Worm (Caenorhabditis elegans): ENCODE measurements around the gene cht-3.

Gene cht-3

DNA sequence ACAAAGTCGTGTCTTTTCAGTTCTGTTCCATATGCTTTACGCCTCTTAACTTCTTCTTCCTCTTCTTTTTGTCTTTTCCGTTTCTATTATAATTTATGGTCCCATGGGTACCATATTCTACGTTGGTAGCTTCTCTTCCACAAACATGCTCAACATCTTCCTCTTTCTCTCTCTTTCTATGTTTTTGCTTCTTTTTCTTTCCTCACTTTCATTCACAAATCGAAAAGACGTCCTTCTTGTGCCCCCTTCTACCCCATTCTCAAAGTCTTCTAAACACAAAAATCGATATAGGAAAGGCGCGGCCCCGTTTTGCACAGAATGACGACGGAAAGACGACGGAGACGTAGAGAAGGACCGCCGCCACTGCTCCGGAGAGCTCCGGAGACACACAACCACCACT lies 44.7 kb upstream of the cht-3 start:
- no peak for TF ChIP-seq aha-1 (tag; optimal IDR thresholded peaks at IDR 0.05)
- no peak for TF ChIP-seq C04F5.9 (tag; optimal IDR thresholded peaks at IDR 0.05)
- no peak for TF ChIP-seq aly-2 (tag; optimal IDR thresholded peaks at IDR 0.05)
- no peak for TF ChIP-seq lin-35 (GFP tag; optimal IDR thresholded peaks at IDR 0.05)
- no peak for TF ChIP-seq dsc-1 (tag; optimal IDR thresholded peaks at IDR 0.05)
- TF ChIP-seq unc-130 (tag; optimal IDR thresholded peaks at IDR 0.05) = no peak
- TF ChIP-seq nhr-28 (tag; optimal IDR thresholded peaks at IDR 0.05) = no peak
- no peak for TF ChIP-seq lin-39 (tag; optimal IDR thresholded peaks at IDR 0.05)
- TF ChIP-seq snu-23 (GFP tag; optimal IDR thresholded peaks at IDR 0.05) = peak; percentile 3
- TF ChIP-seq sox-4 (tag; optimal IDR thresholded peaks at IDR 0.05) = no peak
- no peak for TF ChIP-seq nhr-47 (tag; optimal IDR thresholded peaks at IDR 0.05)
- no peak for TF ChIP-seq egl-13 (tag; optimal IDR thresholded peaks at IDR 0.05)
- TF ChIP-seq unc-98 (GFP tag; IDR thresholded peaks at IDR 0.05) = no peak
- TF ChIP-seq C34B4.2 (tag; optimal IDR thresholded peaks at IDR 0.05) = no peak
- TF ChIP-seq lsy-2 (tag; optimal IDR thresholded peaks at IDR 0.05) = peak in 1 of 2 experiments; percentile 18
- TF ChIP-seq lin-14 (GFP tag; optimal IDR thresholded peaks at IDR 0.05) = peak; percentile 80
- no peak for TF ChIP-seq elt-2 (tag; optimal IDR thresholded peaks at IDR 0.05)
- TF ChIP-seq hlh-4 (tag; optimal IDR thresholded peaks at IDR 0.05) = no peak
- TF ChIP-seq mab-9 (GFP tag; IDR thresholded peaks at IDR 0.05) = 0 out of 2 replicates have a peak, but pooled peaks have one; percentile 46
- TF ChIP-seq fkh-10 (GFP tag; optimal IDR thresholded peaks at IDR 0.05) = peak; percentile 1
- TF ChIP-seq mdl-1 (tag; optimal IDR thresholded peaks at IDR 0.05) = no peak
- no peak for TF ChIP-seq skn-1 (tag; optimal IDR thresholded peaks at IDR 0.05)
- TF ChIP-seq swsn-7 (tag; optimal IDR thresholded peaks at IDR 0.05) = peak; percentile 14
- TF ChIP-seq nhr-85 (tag) = no peak
- TF ChIP-seq ceh-63 (GFP tag; optimal IDR thresholded peaks at IDR 0.05) = no peak
- TF ChIP-seq nhr-84 (tag; optimal IDR thresholded peaks at IDR 0.05) = no peak
- no peak for TF ChIP-seq ama-1 (optimal IDR thresholded peaks at IDR 0.05)
- peak in 1 of 3 experiments; percentile 22 for TF ChIP-seq ceh-82 (tag; optimal IDR thresholded peaks at IDR 0.05)
- TF ChIP-seq egl-27 (tag; optimal IDR thresholded peaks at IDR 0.05) = no peak
- no peak for TF ChIP-seq nhr-90 (tag; optimal IDR thresholded peaks at IDR 0.05; ENCODE audit: poor library complexity)
- TF ChIP-seq ceh-88 (GFP tag; IDR thresholded peaks at IDR 0.05) = no peak
- no peak for TF ChIP-seq ceh-90 (tag; optimal IDR thresholded peaks at IDR 0.05)
- TF ChIP-seq nhr-20 (tag; optimal IDR thresholded peaks at IDR 0.05) = no peak
- no peak for TF ChIP-seq efl-3 (GFP tag; optimal IDR thresholded peaks at IDR 0.05)
- no peak for TF ChIP-seq blmp-1 (tag; optimal IDR thresholded peaks at IDR 0.05)
- TF ChIP-seq zip-4 (GFP tag; optimal IDR thresholded peaks at IDR 0.05) = no peak
- peak; percentile 32 for TF ChIP-seq fkh-8 (tag; optimal IDR thresholded peaks at IDR 0.05)
- no peak for TF ChIP-seq xbp-1 (tag; optimal IDR thresholded peaks at IDR 0.05)
- no peak for TF ChIP-seq nhr-77 (tag; optimal IDR thresholded peaks at IDR 0.05)
- TF ChIP-seq nhr-71 (tag; optimal IDR thresholded peaks at IDR 0.05) = peak; percentile 26
- no peak for TF ChIP-seq fkh-4 (tag; optimal IDR thresholded peaks at IDR 0.05; ENCODE audit: borderline replicate concordance)
- no peak for TF ChIP-seq efl-1 (optimal IDR thresholded peaks at IDR 0.05)
- TF ChIP-seq efl-1 (GFP tag; optimal IDR thresholded peaks at IDR 0.05 in 1 of 2) = no peak
- no peak for TF ChIP-seq ztf-4 (tag; optimal IDR thresholded peaks at IDR 0.05)

DNA sequence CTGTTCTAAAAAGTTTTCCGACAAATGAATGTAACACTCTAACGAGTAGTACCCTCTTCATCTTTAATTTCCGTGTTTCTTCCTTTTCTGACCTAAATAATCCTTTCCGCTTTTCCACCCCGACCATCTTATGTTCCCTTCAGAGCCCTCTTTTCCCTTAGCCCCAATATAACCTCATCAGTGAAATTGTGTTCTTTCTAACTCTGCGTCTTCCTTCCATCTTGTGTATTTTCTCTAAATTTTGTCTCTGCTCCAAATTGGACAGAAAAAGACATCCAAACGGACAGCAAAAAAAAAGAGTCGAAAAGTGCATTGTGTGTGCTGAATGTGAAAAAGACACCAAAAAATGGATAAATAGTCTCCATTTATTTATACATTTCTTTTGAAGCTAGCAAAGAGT lies 43.9 kb upstream of the cht-3 start:
- TF ChIP-seq unc-86 (tag; optimal IDR thresholded peaks at IDR 0.05) (no peak), nhr-20 (tag; optimal IDR thresholded peaks at IDR 0.05) (no peak), xbp-1 (tag; optimal IDR thresholded peaks at IDR 0.05) (no peak), lin-39 (tag; optimal IDR thresholded peaks at IDR 0.05) (no peak), fkh-10 (GFP tag; optimal IDR thresholded peaks at IDR 0.05) (peak; percentile 29), egl-13 (tag; optimal IDR thresholded peaks at IDR 0.05) (no peak), ces-1 (GFP tag; optimal IDR thresholded peaks at IDR 0.05) (peak; percentile 4), nhr-28 (tag; optimal IDR thresholded peaks at IDR 0.05) (no peak), ceh-90 (tag; optimal IDR thresholded peaks at IDR 0.05) (no peak), lsy-2 (tag; optimal IDR thresholded peaks at IDR 0.05) (peak in 1 of 2 experiments; percentile 17), dsc-1 (tag; optimal IDR thresholded peaks at IDR 0.05) (no peak), zag-1 (tag; optimal IDR thresholded peaks at IDR 0.05) (peak; percentile 37), dpl-1 (GFP tag; optimal IDR thresholded peaks at IDR 0.05) (no peak), aha-1 (tag; optimal IDR thresholded peaks at IDR 0.05) (no peak), nhr-84 (tag; optimal IDR thresholded peaks at IDR 0.05) (no peak), pax-3 (tag; optimal IDR thresholded peaks at IDR 0.05) (no peak), nhr-85 (tag) (no peak), fos-1 (tag; optimal IDR thresholded peaks at IDR 0.05) (no peak), fkh-8 (tag; optimal IDR thresholded peaks at IDR 0.05) (no peak), tbx-2 (tag; optimal IDR thresholded peaks at IDR 0.05) (no peak), vab-15 (tag; optimal IDR thresholded peaks at IDR 0.05) (no peak), grh-1 (GFP tag; IDR thresholded peaks at IDR 0.05) (no peak), unc-30 (tag; optimal IDR thresholded peaks at IDR 0.05) (no peak), skn-1 (tag; optimal IDR thresholded peaks at IDR 0.05) (no peak)

Measured in whole organism, L1 larva.